Fruit fly (Drosophila melanogaster) whole organism, embryonic: ENCODE data around the gene 5-HT7.

Experiments
- Adf1 ChIP-seq: fragments of 200-800 bp; sonication (Bioruptor generic); IDR thresholded peaks from 2 replicates; pipeline ENCODE4 v1.3.6; 2022; ENCODE audit warnings: missing biosample characterization, missing genetic modification characterization
- BtbVII ChIP-seq: fragments of 200-800 bp; sonication (Bioruptor generic); optimal IDR thresholded peaks from 3 replicates; lab custom pipeline; 2017; ENCODE audit warnings: missing biosample characterization, mild to moderate bottlenecking, missing genetic modification characterization
- CG12744 ChIP-seq: fragments of 200-800 bp; sonication (Bioruptor generic); optimal IDR thresholded peaks from 2 replicates; lab custom pipeline; 2016; ENCODE audit warnings: missing biosample characterization, missing genetic modification characterization
- CG12769 ChIP-seq: fragments of 200-800 bp; sonication (Bioruptor generic); optimal IDR thresholded peaks from 2 replicates; lab custom pipeline; 2019; ENCODE audit warnings: missing biosample characterization, mild to moderate bottlenecking, missing genetic modification characterization, moderate library complexity
- CG13894 ChIP-seq: fragments of 200-800 bp; sonication (Bioruptor generic); optimal IDR thresholded peaks from 3 replicates; lab custom pipeline; 2018; ENCODE audit warnings: missing biosample characterization, mild to moderate bottlenecking, missing genetic modification characterization, moderate library complexity
- CG17359 ChIP-seq: fragments of 200-800 bp; sonication (Bioruptor generic); optimal IDR thresholded peaks from 3 replicates; lab custom pipeline; 2018; ENCODE audit warnings: missing biosample characterization, mild to moderate bottlenecking, missing genetic modification characterization, moderate library complexity
- CG1792 ChIP-seq: fragments of 200-800 bp; sonication (Bioruptor generic); optimal IDR thresholded peaks from 2 replicates; lab custom pipeline; 2016; ENCODE audit warnings: missing biosample characterization, missing genetic modification characterization
- CG18599 ChIP-seq: fragments of 200-800 bp; sonication (Bioruptor generic); optimal IDR thresholded peaks from 3 replicates; lab custom pipeline; 2017; ENCODE audit warnings: missing biosample characterization, missing genetic modification characterization, mild to moderate bottlenecking, moderate library complexity, missing genetic modification reagents
- CG2875 ChIP-seq: fragments of 200-800 bp; sonication (Bioruptor generic); optimal IDR thresholded peaks from 2 replicates; lab custom pipeline; 2017; ENCODE audit warnings: missing biosample characterization, mild to moderate bottlenecking, missing genetic modification characterization, missing genetic modification reagents
- CG32532 ChIP-seq: fragments of 200-800 bp; sonication (Bioruptor generic); IDR thresholded peaks from 2 replicates; pipeline ENCODE4 v1.3.6; 2022; ENCODE audit warnings: missing biosample characterization, missing genetic modification characterization
- CG34224 ChIP-seq: fragments of 200-800 bp; sonication (Bioruptor generic); IDR thresholded peaks from 3 replicates; pipeline ENCODE4 v1.3.6; 2022; ENCODE audit warnings: missing biosample characterization, missing genetic modification characterization; ENCODE audit not compliant: partially characterized antibody
- CG34376 ChIP-seq: fragments of 200-800 bp; sonication (Bioruptor generic); optimal IDR thresholded peaks from 2 replicates; lab custom pipeline; 2018; ENCODE audit warnings: missing biosample characterization, mild to moderate bottlenecking, missing genetic modification characterization
- CG7372 ChIP-seq: fragments of 200-800 bp; sonication (Bioruptor generic); IDR thresholded peaks from 2 replicates; pipeline ENCODE4 v1.3.6; 2022; ENCODE audit warnings: missing biosample characterization, missing genetic modification characterization
- CG7839 ChIP-seq: fragments of 200-800 bp; sonication (Bioruptor generic); optimal IDR thresholded peaks from 3 replicates; lab custom pipeline; 2018; ENCODE audit warnings: missing biosample characterization, mild to moderate bottlenecking, missing genetic modification characterization, moderate library complexity
- CG8290 ChIP-seq, 3 experiments: fragments of 200-800 bp; sonication (Bioruptor generic); optimal IDR thresholded peaks; 2 replicates each; lab custom pipeline; 2016 to 2019; ENCODE audit warnings: missing biosample characterization in 3 of 3, missing genetic modification characterization in 3 of 3, mild to moderate bottlenecking in 2 of 3, moderate library complexity in 1 of 3
- CG9727 ChIP-seq: fragments of 200-800 bp; sonication (Bioruptor generic); optimal IDR thresholded peaks from 3 replicates; lab custom pipeline; 2017; ENCODE audit warnings: missing biosample characterization, mild to moderate bottlenecking, missing genetic modification characterization
- Camta ChIP-seq: fragments of 200-800 bp; sonication (Bioruptor generic); optimal IDR thresholded peaks from 2 replicates; lab custom pipeline; 2016; ENCODE audit warnings: missing biosample characterization, missing genetic modification characterization
- Dbx ChIP-seq: fragments of 200-800 bp; sonication (Bioruptor generic); IDR thresholded peaks from 3 replicates; pipeline ENCODE4 v1.3.6; 2022; ENCODE audit warnings: missing biosample characterization, missing genetic modification characterization
- Deaf1 ChIP-seq: fragments of 200-800 bp; optimal IDR thresholded peaks from 3 replicates; lab custom pipeline; 2019; ENCODE audit warnings: missing biosample characterization, mild to moderate bottlenecking, missing genetic modification characterization, moderate library complexity
- Dfd ChIP-seq, 2 experiments: fragments of >200 bp; optimal IDR thresholded peaks; 2 replicates each; lab custom pipeline; 2017; ENCODE audit warnings: missing biosample characterization in 2 of 2, missing genetic modification characterization in 2 of 2
- GATAe ChIP-seq: fragments of 200-800 bp; sonication (Bioruptor generic); conservative IDR thresholded peaks from 2 replicates; pipeline ENCODE4 v1.3.6; 2022; ENCODE audit warnings: missing biosample characterization, missing genetic modification characterization
- Hand ChIP-seq: fragments of 200-800 bp; sonication (Bioruptor generic); optimal IDR thresholded peaks from 2 replicates; lab custom pipeline; 2017; ENCODE audit warnings: mild to moderate bottlenecking, missing biosample characterization, missing genetic modification reagents, missing genetic modification characterization
- Jarid2 ChIP-seq: fragments of 200-800 bp; sonication (Bioruptor generic); optimal IDR thresholded peaks from 3 replicates; lab custom pipeline; 2017; ENCODE audit warnings: mild to moderate bottlenecking, missing biosample characterization, missing genetic modification reagents, missing genetic modification characterization
- MTF-1 ChIP-seq: fragments of 200-800 bp; sonication (Bioruptor generic); optimal IDR thresholded peaks from 2 replicates; lab custom pipeline; 2018; ENCODE audit warnings: missing biosample characterization, mild to moderate bottlenecking, missing genetic modification characterization, borderline replicate concordance
- Med ChIP-seq: fragments of 200-800 bp; sonication (Bioruptor generic); peaks from one replicate; lab custom pipeline; 2016; ENCODE audit warnings: missing biosample characterization, missing genetic modification characterization, mild to moderate bottlenecking, inconsistent platforms, moderate library complexity
- Optix ChIP-seq: fragments of 200-800 bp; sonication (Bioruptor generic); IDR thresholded peaks from 3 replicates; pipeline ENCODE4 v1.3.6; 2022; ENCODE audit warnings: missing biosample characterization, missing genetic modification characterization
- Trl ChIP-seq, 3 experiments: fragments of >200 bp in 2 of 3; fragments of 200-800 bp in 1 of 3; sonication (Bioruptor generic) in 1 of 3; optimal IDR thresholded peaks; 2 replicates in 1 of 3; 3 replicates in 2 of 3; lab custom pipeline; 2016 to 2017; ENCODE audit warnings: missing biosample characterization in 1 of 3, missing genetic modification characterization in 1 of 3
- abd-A ChIP-seq: fragments of 200-800 bp; sonication (Bioruptor generic); optimal IDR thresholded peaks from 3 replicates; lab custom pipeline; 2019; ENCODE audit warnings: missing biosample characterization, mild to moderate bottlenecking, missing genetic modification characterization, moderate library complexity
- bbx ChIP-seq: fragments of 200-800 bp; sonication (Bioruptor generic); IDR thresholded peaks from 2 replicates; pipeline ENCODE4 v1.3.6; 2022; ENCODE audit warnings: missing biosample characterization, missing genetic modification characterization; ENCODE audit not compliant: partially characterized antibody
- cg ChIP-seq: fragments of 200-800 bp; sonication (Bioruptor generic); optimal IDR thresholded peaks from 3 replicates; lab custom pipeline; 2019; ENCODE audit warnings: missing biosample characterization, mild to moderate bottlenecking, missing genetic modification characterization, moderate library complexity
- chm ChIP-seq: fragments of 200-800 bp; sonication (Bioruptor generic); IDR thresholded peaks from 2 replicates; pipeline ENCODE4 v1.3.6; 2022; ENCODE audit warnings: missing biosample characterization, missing genetic modification characterization
- crol ChIP-seq: fragments of 200-800 bp; sonication (Bioruptor generic); IDR thresholded peaks from 2 replicates; pipeline ENCODE4 v1.3.6; 2022; ENCODE audit warnings: missing biosample characterization, missing genetic modification characterization
- disco-r ChIP-seq: fragments of 200-800 bp; sonication (Bioruptor generic); optimal IDR thresholded peaks from 2 replicates; lab custom pipeline; 2016; ENCODE audit warnings: missing biosample characterization, missing genetic modification characterization
- esg ChIP-seq: fragments of 200-800 bp; sonication (Bioruptor generic); conservative IDR thresholded peaks from 2 replicates; pipeline ENCODE4 v1.3.6; 2022; ENCODE audit warnings: missing biosample characterization, missing genetic modification characterization
- ewg ChIP-seq: fragments of 200-800 bp; sonication (Bioruptor generic); optimal IDR thresholded peaks from 3 replicates; lab custom pipeline; 2017; ENCODE audit warnings: mild to moderate bottlenecking, missing biosample characterization, missing genetic modification reagents, missing genetic modification characterization
- inv ChIP-seq: fragments of 200-800 bp; sonication (Bioruptor generic); IDR thresholded peaks from 2 replicates; pipeline ENCODE4 v1.3.6; 2022; ENCODE audit warnings: missing biosample characterization, missing genetic modification characterization; ENCODE audit not compliant: partially characterized antibody
- kah ChIP-seq: fragments of 200-800 bp; sonication (Bioruptor generic); optimal IDR thresholded peaks from 2 replicates; lab custom pipeline; 2018; ENCODE audit warnings: missing biosample characterization, mild to moderate bottlenecking, missing genetic modification characterization
- lab ChIP-seq: fragments of 200-800 bp; sonication (Bioruptor generic); optimal IDR thresholded peaks from 3 replicates; lab custom pipeline; 2017; ENCODE audit warnings: missing biosample characterization, missing genetic modification characterization, mild to moderate bottlenecking, moderate library complexity, missing genetic modification reagents
- luna ChIP-seq: fragments of 200-800 bp; sonication (Bioruptor generic); optimal IDR thresholded peaks from 2 replicates; lab custom pipeline; 2016; ENCODE audit warnings: missing biosample characterization, missing genetic modification characterization
- mirr ChIP-seq: fragments of 200-800 bp; sonication (Bioruptor generic); optimal IDR thresholded peaks from 3 replicates; lab custom pipeline; 2018; ENCODE audit warnings: missing biosample characterization, mild to moderate bottlenecking, missing genetic modification characterization
- ranshi ChIP-seq: fragments of 200-800 bp; sonication (Bioruptor generic); IDR thresholded peaks from 2 replicates; pipeline ENCODE4 v1.3.6; 2022; ENCODE audit warnings: missing biosample characterization, missing genetic modification characterization
- sd ChIP-seq: fragments of 200-800 bp; sonication (Bioruptor generic); optimal IDR thresholded peaks from 3 replicates; lab custom pipeline; 2018; ENCODE audit warnings: missing biosample characterization, mild to moderate bottlenecking, missing genetic modification characterization, moderate library complexity
- sens ChIP-seq: fragments of 200-800 bp; sonication (Bioruptor generic); peaks from one replicate; lab custom pipeline; 2016; ENCODE audit warnings: missing biosample characterization, missing genetic modification characterization
- sna ChIP-seq: fragments of 200-800 bp; sonication (Bioruptor generic); IDR thresholded peaks from 2 replicates; pipeline ENCODE4 v1.3.6; 2022; ENCODE audit warnings: missing biosample characterization, missing genetic modification characterization; ENCODE audit not compliant: partially characterized antibody
- so ChIP-seq: fragments of 200-800 bp; sonication (Bioruptor generic); IDR thresholded peaks from 3 replicates; pipeline ENCODE4 v1.3.6; 2022; ENCODE audit warnings: missing biosample characterization, missing genetic modification characterization
- sug ChIP-seq: fragments of 200-800 bp; optimal IDR thresholded peaks from 2 replicates; lab custom pipeline; 2019; ENCODE audit warnings: missing biosample characterization, mild to moderate bottlenecking, missing genetic modification characterization, moderate library complexity
- zen2 ChIP-seq: fragments of 200-800 bp; sonication (Bioruptor generic); IDR thresholded peaks from 3 replicates; pipeline ENCODE4 v1.3.6; 2022; ENCODE audit warnings: missing biosample characterization, missing genetic modification characterization; ENCODE audit not compliant: partially characterized antibody
- zfh1 ChIP-seq: fragments of 200-800 bp; sonication (Bioruptor generic); IDR thresholded peaks from 3 replicates; pipeline ENCODE4 v1.3.6; 2022; ENCODE audit warnings: missing biosample characterization, missing genetic modification characterization

Gene 5-HT7

DNA sequence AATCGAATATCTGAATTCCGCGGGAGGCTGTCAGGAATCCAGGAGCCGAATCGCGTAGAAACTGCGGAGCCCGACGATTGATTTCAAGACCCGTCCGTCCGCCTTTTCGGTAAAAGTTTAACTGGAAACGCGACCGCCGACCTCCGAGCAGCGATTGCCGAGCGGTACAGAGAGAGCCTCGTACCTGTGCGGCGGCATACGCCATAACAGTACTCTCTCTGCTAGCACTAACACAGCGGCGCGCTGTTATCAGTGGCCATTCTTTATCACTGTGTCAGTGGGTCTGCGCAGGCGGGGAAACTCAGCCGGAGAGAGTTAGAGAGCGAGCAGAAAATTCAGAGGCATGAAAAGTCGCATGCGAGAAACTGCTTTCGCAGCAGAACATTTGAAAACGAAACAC is at the start of gene 5-HT7:
Gene 5-HT7, minus strand, starts transcription at position 161 of the 400 bp plus-strand sequence.
- TF ChIP-seq Camta: no peak
- 0 out of 3 replicates have a peak, but pooled peaks have one; percentile 14 for TF ChIP-seq zfh1
- TF ChIP-seq lab: peak; percentile 37
- TF ChIP-seq chm: peak; percentile 64; the same call in 1 of the 2 replicates
- peak; percentile 76 for TF ChIP-seq Med (GFP tag; lab: Kevin White, UChicago)
- TF ChIP-seq Hand (GFP tag; lab: Kevin White, UChicago): no peak
- 0 out of 3 replicates have a peak, but pooled peaks have one; percentile 18 for TF ChIP-seq so (GFP tag; lab: Robert Waterston, UW)
- no peak for TF ChIP-seq CG2875
- TF ChIP-seq inv (GFP tag; lab: Robert Waterston, UW): peak; percentile 17; the same call in 1 of the 2 replicates
- no peak for TF ChIP-seq CG7839 (tag; lab: Kevin White, UChicago)
- peak; percentile 27 for TF ChIP-seq ewg
- TF ChIP-seq CG12744 (GFP tag; lab: Kevin White, UChicago): no peak
- peak; percentile 97 for TF ChIP-seq Deaf1 (tag; lab: Kevin White, UChicago)
- TF ChIP-seq CG8290 (GFP tag; optimal IDR thresholded peaks at IDR 0.05; lab: Kevin White, UChicago): no peak
- peak in 1 of 2 experiments; percentile 21 for TF ChIP-seq CG8290 (tag; optimal IDR thresholded peaks at IDR 0.05; lab: Kevin White, UChicago)
- TF ChIP-seq abd-A (tag; lab: Kevin White, UChicago): peak; percentile 29
- TF ChIP-seq GATAe (GFP tag; lab: Robert Waterston, UW): peak; percentile 85
- TF ChIP-seq disco-r (GFP tag; lab: Kevin White, UChicago): no peak
- peak; percentile 19; the same call in 1 of the 2 replicates for TF ChIP-seq CG32532 (GFP tag; lab: Robert Waterston, UW)
- peak; percentile 73; the same call in 2 of the 3 replicates for TF ChIP-seq zen2 (GFP tag; lab: Robert Waterston, UW)
- TF ChIP-seq Jarid2 (GFP tag; lab: Kevin White, UChicago): peak; percentile 58
- TF ChIP-seq ranshi (GFP tag; lab: Robert Waterston, UW): peak; percentile 11; the same call in 1 of the 2 replicates
- TF ChIP-seq esg (GFP tag; lab: Robert Waterston, UW): no peak
- TF ChIP-seq Trl (optimal IDR thresholded peaks at IDR 0.05; lab: Kevin White, UChicago): peak; percentile 65 to 66
- TF ChIP-seq Trl (GFP tag; optimal IDR thresholded peaks at IDR 0.05; lab: Kevin White, UChicago): no peak
- TF ChIP-seq CG1792 (GFP tag; lab: Kevin White, UChicago): no peak
- no peak for TF ChIP-seq Dfd (GFP tag; optimal IDR thresholded peaks at IDR 0.05; lab: Kevin White, UChicago)
- no peak for TF ChIP-seq MTF-1 (GFP tag; lab: Kevin White, UChicago)
- TF ChIP-seq sd (tag; lab: Kevin White, UChicago): peak; percentile 10
- 0 out of 3 replicates have a peak, but pooled peaks have one; percentile 32 for TF ChIP-seq Dbx (GFP tag; lab: Robert Waterston, UW)
- TF ChIP-seq luna (GFP tag; lab: Kevin White, UChicago): no peak
- TF ChIP-seq CG9727 (GFP tag; lab: Kevin White, UChicago): no peak
- TF ChIP-seq crol: peak; percentile 57; the same call in 1 of the 2 replicates
- no peak for TF ChIP-seq kah (GFP tag; lab: Kevin White, UChicago)
- TF ChIP-seq CG34376 (GFP tag; lab: Kevin White, UChicago): peak; percentile 39
- peak; percentile 70 for TF ChIP-seq cg (GFP tag; lab: Kevin White, UChicago)
- TF ChIP-seq sna (GFP tag; lab: Robert Waterston, UW): 0 out of 2 replicates have a peak, but pooled peaks have one; percentile 34
- TF ChIP-seq Adf1: peak; percentile 62; the same call in 1 of the 2 replicates
- TF ChIP-seq CG18599: peak; percentile 5
- no peak for TF ChIP-seq CG7372 (GFP tag; lab: Robert Waterston, UW)
- peak; percentile 31 for TF ChIP-seq CG13894
- TF ChIP-seq bbx (GFP tag; lab: Robert Waterston, UW): peak; percentile 9; the same call in 1 of the 2 replicates
- peak; percentile 21 for TF ChIP-seq sug (tag; lab: Kevin White, UChicago)
- TF ChIP-seq CG12769 (tag; lab: Kevin White, UChicago): peak; percentile 42
- no peak for TF ChIP-seq BtbVII (GFP tag; lab: Kevin White, UChicago)
- TF ChIP-seq CG17359 (tag; lab: Kevin White, UChicago): no peak
- TF ChIP-seq sens (GFP tag; lab: Kevin White, UChicago): peak; percentile 62
- peak; percentile 31; the same call in 2 of the 3 replicates for TF ChIP-seq CG34224 (GFP tag; lab: Robert Waterston, UW)
- TF ChIP-seq mirr (GFP tag; lab: Kevin White, UChicago): peak; percentile 20
- TF ChIP-seq Optix (GFP tag; lab: Robert Waterston, UW): no peak
